Worm (Caenorhabditis elegans) whole organism, mixed stage, embryonic: Measurements from ENCODE around the gene T04B2.3.

ENCODE experiments used
- cnd-1 ChIP-seq: fragments of 200-800 bp; sonication (Bioruptor generic); optimal IDR thresholded peaks from 2 replicates; lab custom pipeline; 2018; ENCODE audit warnings: mild to moderate bottlenecking, missing genetic modification characterization, missing compliant biosample characterization
- elt-1 ChIP-seq: sonication (generic microtip); optimal IDR thresholded peaks from 2 replicates; lab custom pipeline; 2017; ENCODE audit warnings: missing genetic modification characterization, mild to moderate bottlenecking, missing compliant biosample characterization, antibody characterized with exemption, moderate library complexity, borderline replicate concordance; ENCODE audit not compliant: insufficient read depth
- elt-3 ChIP-seq: fragments of 150-350 bp; optimal IDR thresholded peaks from 2 replicates; lab custom pipeline; 2014; ENCODE audit warnings: missing biosample characterization, missing genetic modification characterization
- lin-13 ChIP-seq: fragments of 150-350 bp; optimal IDR thresholded peaks from 2 replicates; lab custom pipeline; 2014; ENCODE audit warnings: missing biosample characterization, missing genetic modification characterization
- nhr-12 ChIP-seq: fragments of 150-350 bp; optimal IDR thresholded peaks from 2 replicates; lab custom pipeline; 2014; ENCODE audit warnings: missing biosample characterization, missing genetic modification characterization
- nhr-237 ChIP-seq: fragments of 150-350 bp; optimal IDR thresholded peaks from 2 replicates; lab custom pipeline; 2014; ENCODE audit warnings: missing biosample characterization, missing genetic modification characterization
- pha-4 ChIP-seq: fragments of 150-350 bp; optimal IDR thresholded peaks from 2 replicates; lab custom pipeline; 2018; ENCODE audit warnings: missing biosample characterization, missing genetic modification reagents, missing genetic modification characterization
- zip-8 ChIP-seq: fragments of 150-350 bp; optimal IDR thresholded peaks from 2 replicates; lab custom pipeline; 2014; ENCODE audit warnings: missing biosample characterization, missing genetic modification characterization
- ztf-11 ChIP-seq: fragments of 150-350 bp; optimal IDR thresholded peaks from 2 replicates; lab custom pipeline; 2014; ENCODE audit warnings: missing biosample characterization, missing genetic modification characterization

DNA sequence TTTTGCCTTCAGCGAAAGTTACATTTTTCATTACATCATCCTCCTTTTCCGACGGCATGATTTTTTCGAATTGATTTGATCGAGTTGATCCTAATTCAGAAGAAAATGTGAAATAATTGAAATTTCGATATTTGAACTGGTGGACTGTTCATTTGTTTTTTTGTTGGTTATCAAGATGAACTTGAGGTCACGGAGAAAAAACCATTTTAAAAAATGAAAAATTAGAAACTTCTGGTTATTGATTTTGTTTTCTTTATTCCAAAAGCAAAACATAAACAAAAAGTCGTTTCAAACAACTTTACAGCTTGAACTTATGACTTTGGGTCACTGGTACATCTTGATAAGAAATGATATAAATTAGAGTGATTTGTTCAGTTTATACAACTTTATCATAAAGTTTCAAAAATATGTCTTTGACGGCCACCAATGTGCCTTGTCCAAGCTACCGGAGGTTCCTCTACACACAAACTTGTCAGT, 27.9 kb downstream of the T04B2.3 start, which contains the start of the genes ttbk-4 and W01B6.4:
- TF ChIP-seq elt-3 (no peak), cnd-1 (no peak), elt-1 (no peak), zip-8 (no peak), ztf-11 (no peak), pha-4 (tag; lab: Kevin White, UChicago) (no peak), lin-13 (tag; lab: Kevin White, UChicago) (no peak), nhr-12 (tag; lab: Kevin White, UChicago) (no peak), nhr-237 (no peak)
